Worm (Caenorhabditis elegans) whole organism, L1 larva: ENCODE results near the gene cdc-42.

Experiments used
- C16A3.4 ChIP-seq: fragments of 150-350 bp; optimal IDR thresholded peaks from 2 replicates; lab custom pipeline; 2014; ENCODE audit warnings: missing biosample characterization, missing genetic modification characterization
- C34B4.2 ChIP-seq: sonication (generic microtip); optimal IDR thresholded peaks from 2 replicates; lab custom pipeline; 2017; ENCODE audit warnings: mild to moderate bottlenecking, missing genetic modification characterization, missing compliant biosample characterization
- F16B12.6 ChIP-seq: fragments of 150-350 bp; optimal IDR thresholded peaks from 2 replicates; lab custom pipeline; 2014; ENCODE audit warnings: missing biosample characterization, missing genetic modification characterization
- aly-2 ChIP-seq: fragments of 150-350 bp; optimal IDR thresholded peaks from 2 replicates; lab custom pipeline; 2014; ENCODE audit warnings: missing biosample characterization, missing genetic modification characterization
- blmp-1 ChIP-seq: fragments of 150-350 bp; optimal IDR thresholded peaks from 2 replicates; lab custom pipeline; 2014; ENCODE audit warnings: missing biosample characterization, missing genetic modification characterization
- ceh-8 ChIP-seq: fragments of 200-800 bp; sonication (Bioruptor generic); optimal IDR thresholded peaks from 2 replicates; lab custom pipeline; 2018; ENCODE audit warnings: mild to moderate bottlenecking, missing genetic modification characterization, moderate library complexity, missing compliant biosample characterization
- ceh-88 ChIP-seq: fragments of 200-800 bp; sonication (Bioruptor generic); IDR thresholded peaks from 2 replicates; pipeline ENCODE4 v1.3.6; 2022; ENCODE audit warnings: missing genetic modification characterization, missing compliant biosample characterization
- ceh-90 ChIP-seq: sonication (generic microtip); optimal IDR thresholded peaks from 2 replicates; lab custom pipeline; 2016; ENCODE audit warnings: missing genetic modification characterization, missing compliant biosample characterization
- efl-1 ChIP-seq, 4 experiments: fragments of 150-350 bp; optimal IDR thresholded peaks in 3 of 4; peaks in 1 of 4; 1 replicate in 1 of 4; 2 replicates in 3 of 4; lab custom pipeline; 2014; ENCODE audit warnings: missing biosample characterization in 2 of 4, missing genetic modification characterization in 2 of 4, missing genetic modification reagents in 2 of 4
- egl-13 ChIP-seq: sonication (generic microtip); optimal IDR thresholded peaks from 2 replicates; lab custom pipeline; 2016; ENCODE audit warnings: missing genotype, missing genetic modification reagents, missing genetic modification characterization, missing compliant biosample characterization
- egl-27 ChIP-seq, 2 experiments: fragments of 150-350 bp in 1 of 2; sonication (generic microtip); optimal IDR thresholded peaks; 3 replicates each; lab custom pipeline; 2017 to 2018; ENCODE audit warnings: missing biosample characterization in 2 of 2, missing genetic modification characterization in 2 of 2, missing genetic modification reagents in 2 of 2
- ets-5 ChIP-seq: fragments of 200-800 bp; sonication (Bioruptor generic); IDR thresholded peaks from 2 replicates; pipeline ENCODE4 v1.3.6; 2022; ENCODE audit warnings: missing genetic modification characterization, missing compliant biosample characterization
- fkh-10 ChIP-seq: sonication (generic microtip); optimal IDR thresholded peaks from 2 replicates; lab custom pipeline; 2017; ENCODE audit warnings: missing biosample characterization, missing genetic modification reagents, missing genetic modification characterization
- fkh-8 ChIP-seq: sonication (generic microtip); optimal IDR thresholded peaks from 2 replicates; lab custom pipeline; 2016; ENCODE audit warnings: mild to moderate bottlenecking, missing genetic modification characterization, missing compliant biosample characterization
- fos-1 ChIP-seq: fragments of 150-350 bp; optimal IDR thresholded peaks from 2 replicates; lab custom pipeline; 2014; ENCODE audit warnings: missing biosample characterization, missing genetic modification characterization
- grh-1 ChIP-seq: fragments of 200-800 bp; sonication (Bioruptor generic); IDR thresholded peaks from 2 replicates; pipeline ENCODE4 v1.3.6; 2022; ENCODE audit warnings: missing genetic modification reagents, missing genetic modification characterization, missing compliant biosample characterization
- hlh-4 ChIP-seq: sonication (generic microtip); optimal IDR thresholded peaks from 2 replicates; lab custom pipeline; 2016; ENCODE audit warnings: mild to moderate bottlenecking, missing genetic modification characterization, missing compliant biosample characterization
- hpl-2 ChIP-seq: fragments of 150-350 bp; optimal IDR thresholded peaks from 2 replicates; lab custom pipeline; 2014; ENCODE audit warnings: missing biosample characterization, missing genetic modification reagents, missing genetic modification characterization
- lin-13 ChIP-seq: fragments of 150-350 bp; optimal IDR thresholded peaks from 2 replicates; lab custom pipeline; 2014; ENCODE audit warnings: missing biosample characterization, missing genetic modification reagents, missing genetic modification characterization
- lin-14 ChIP-seq: fragments of 200-800 bp; sonication (Bioruptor generic); optimal IDR thresholded peaks from 2 replicates; lab custom pipeline; 2018; ENCODE audit warnings: mild to moderate bottlenecking, missing genetic modification characterization, moderate library complexity, missing compliant biosample characterization
- lin-15B ChIP-seq: fragments of 150-350 bp; sonication (generic microtip); optimal IDR thresholded peaks from 3 replicates; lab custom pipeline; 2014; ENCODE audit warnings: missing biosample characterization, missing genetic modification characterization
- mdl-1 ChIP-seq, 2 experiments: fragments of 150-350 bp; optimal IDR thresholded peaks; 2 replicates each; lab custom pipeline; 2014 to 2017; ENCODE audit warnings: missing biosample characterization in 2 of 2, missing genetic modification characterization in 2 of 2, inconsistent platforms in 1 of 2
- mef-2 ChIP-seq: fragments of 150-350 bp; optimal IDR thresholded peaks from 2 replicates; lab custom pipeline; 2014; ENCODE audit warnings: missing biosample characterization, missing genetic modification characterization
- mep-1 ChIP-seq: fragments of 150-350 bp; optimal IDR thresholded peaks from 2 replicates; lab custom pipeline; 2014; ENCODE audit warnings: missing biosample characterization, missing genetic modification characterization
- pqm-1 ChIP-seq: sonication (generic microtip); optimal IDR thresholded peaks from 3 replicates; lab custom pipeline; 2017; ENCODE audit warnings: missing biosample characterization, missing genetic modification characterization
- rnt-1 ChIP-seq: sonication (generic microtip); optimal IDR thresholded peaks from 2 replicates; lab custom pipeline; 2016; ENCODE audit warnings: mild to moderate bottlenecking, missing genetic modification characterization, moderate library complexity, missing compliant biosample characterization
- snu-23 ChIP-seq: sonication (generic microtip); optimal IDR thresholded peaks from 2 replicates; lab custom pipeline; 2016; ENCODE audit warnings: missing genetic modification characterization, missing compliant biosample characterization
- sox-4 ChIP-seq: sonication (generic microtip); optimal IDR thresholded peaks from 2 replicates; lab custom pipeline; 2016; ENCODE audit warnings: missing genetic modification characterization, missing compliant biosample characterization
- sup-37 ChIP-seq: fragments of 200-800 bp; sonication (Bioruptor generic); optimal IDR thresholded peaks from 2 replicates; lab custom pipeline; 2018; ENCODE audit warnings: mild to moderate bottlenecking, missing genetic modification characterization, missing compliant biosample characterization
- swsn-7 ChIP-seq: sonication (generic microtip); optimal IDR thresholded peaks from 2 replicates; lab custom pipeline; 2016; ENCODE audit warnings: missing genetic modification characterization, missing compliant biosample characterization
- tbx-2 ChIP-seq: sonication (generic microtip); optimal IDR thresholded peaks from 2 replicates; lab custom pipeline; 2016; ENCODE audit warnings: missing genetic modification characterization, missing compliant biosample characterization
- tlp-1 ChIP-seq: fragments of 150-350 bp; optimal IDR thresholded peaks from 2 replicates; lab custom pipeline; 2014; ENCODE audit warnings: missing biosample characterization, missing genetic modification characterization
- unc-30 ChIP-seq: sonication (generic microtip); optimal IDR thresholded peaks from 2 replicates; lab custom pipeline; 2017; ENCODE audit warnings: missing biosample characterization, missing genetic modification characterization
- unc-98 ChIP-seq: fragments of 200-800 bp; sonication (Bioruptor generic); IDR thresholded peaks from 2 replicates; pipeline ENCODE4 v1.3.6; 2022; ENCODE audit warnings: missing genetic modification characterization, missing compliant biosample characterization
- vab-15 ChIP-seq: sonication (generic microtip); optimal IDR thresholded peaks from 2 replicates; lab custom pipeline; 2017; ENCODE audit warnings: missing genotype, mild to moderate bottlenecking, missing genetic modification characterization, missing compliant biosample characterization
- xbp-1 ChIP-seq: sonication (generic microtip); optimal IDR thresholded peaks from 2 replicates; lab custom pipeline; 2016; ENCODE audit warnings: missing genetic modification characterization, missing compliant biosample characterization
- ztf-4 ChIP-seq: fragments of 150-350 bp; optimal IDR thresholded peaks from 2 replicates; lab custom pipeline; 2014; ENCODE audit warnings: missing biosample characterization, missing genetic modification characterization

cdc-42 gene

ce11 chrII:7642016-7642653 is 25.9 kb downstream of the cdc-42 start (continued):
- TF ChIP-seq ceh-88 (no peak; the same call in 1 of the 2 replicates), xbp-1 (peak; percentile 61), lin-13 (GFP tag; lab: Kevin White, UChicago) (no peak), egl-13 (tag; lab: Kevin White, UChicago) (peak; percentile 78), ceh-8 (peak; percentile 16), sox-4 (tag; lab: Kevin White, UChicago) (no peak), hlh-4 (no peak), tlp-1 (tag; lab: Kevin White, UChicago) (no peak), vab-15 (tag; lab: Kevin White, UChicago) (no peak), blmp-1 (tag; lab: Kevin White, UChicago) (no peak), F16B12.6 (tag; lab: Kevin White, UChicago) (no peak), fkh-8 (peak; percentile 57), grh-1 (GFP tag; lab: Robert Waterston, UW) (no peak), ztf-4 (tag; lab: Kevin White, UChicago) (peak; percentile 41), C34B4.2 (tag; lab: Kevin White, UChicago) (no peak), unc-98 (GFP tag; lab: Robert Waterston, UW) (no peak), lin-14 (GFP tag; lab: Kevin White, UChicago) (peak; percentile 95), mef-2 (tag; lab: Kevin White, UChicago) (peak; percentile 8), fkh-10 (peak; percentile 93), swsn-7 (tag; lab: Kevin White, UChicago) (peak; percentile 77), snu-23 (GFP tag; lab: Kevin White, UChicago) (peak; percentile 80), efl-1 (optimal IDR thresholded peaks at IDR 0.05; lab: Kevin White, UChicago) (peak; percentile 38 to 42), efl-1 (GFP tag; optimal IDR thresholded peaks at IDR 0.05 in 1 of 2; lab: Kevin White, UChicago) (peak in 1 of 2 experiments; percentile 39), unc-30 (no peak), C16A3.4 (peak; percentile 63), lin-15B (tag; lab: Kevin White, UChicago) (no peak), rnt-1 (tag; lab: Kevin White, UChicago) (peak; percentile 70), sup-37 (GFP tag; lab: Kevin White, UChicago) (no peak), pqm-1 (tag; lab: Kevin White, UChicago) (no peak), ets-5 (GFP tag; lab: Robert Waterston, UW) (no peak), mdl-1 (tag; optimal IDR thresholded peaks at IDR 0.05; lab: Kevin White, UChicago) (peak in 1 of 2 experiments; percentile 56), egl-27 (tag; optimal IDR thresholded peaks at IDR 0.05; lab: Kevin White, UChicago) (peak in 1 of 2 experiments; percentile 21), mep-1 (tag; lab: Kevin White, UChicago) (peak; percentile 57)

- no peak for TF ChIP-seq tbx-2
- TF ChIP-seq fos-1 (tag; lab: Kevin White, UChicago) = no peak
- TF ChIP-seq efl-1 (optimal IDR thresholded peaks at IDR 0.05; lab: Kevin White, UChicago) = no peak
- TF ChIP-seq efl-1 (GFP tag; optimal IDR thresholded peaks at IDR 0.05 in 1 of 2; lab: Kevin White, UChicago) = peak in 1 of 2 experiments; percentile 64
These were observed 27.0 kb downstream of the cdc-42 start for ce11 chrII:7643214-7643613.

- TF ChIP-seq aly-2 (tag; lab: Kevin White, UChicago) = no peak
- peak; percentile 59 for TF ChIP-seq lin-14 (GFP tag; lab: Kevin White, UChicago)
- no peak for TF ChIP-seq hpl-2 (GFP tag; lab: Kevin White, UChicago)
- no peak for TF ChIP-seq ceh-90 (tag; lab: Kevin White, UChicago)
These were observed 34.9 kb downstream of the cdc-42 start, which contains the start of gene pde-4 for ce11 chrII:7651171-7651570. Gene pde-4, minus strand, starts transcription at chrII:7651246.
